Fruit fly (Drosophila melanogaster) whole organism: ENCODE data around the gene Dbp21E2.

Source experiments
- CG8478 ChIP-seq: fragments of >200 bp; optimal IDR thresholded peaks from 2 replicates; lab custom pipeline; 2018; ENCODE audit warnings: inconsistent platforms
- Dll ChIP-seq: fragments of >200 bp; optimal IDR thresholded peaks from 2 replicates; lab custom pipeline; 2017
- EcR ChIP-seq, 2 experiments: fragments of >200 bp; optimal IDR thresholded peaks; 2 replicates each; lab custom pipeline; 2017; ENCODE audit warnings: missing biosample characterization in 2 of 2, missing genetic modification characterization in 2 of 2, missing genetic modification reagents in 2 of 2
- pan ChIP-seq: fragments of >200 bp; optimal IDR thresholded peaks from 2 replicates; lab custom pipeline; 2017
- psq ChIP-seq: fragments of >200 bp; optimal IDR thresholded peaks from 2 replicates; lab custom pipeline; 2017
- usp ChIP-seq: fragments of >200 bp; optimal IDR thresholded peaks from 2 replicates; lab custom pipeline; 2017; ENCODE audit warnings: missing biosample characterization, missing genetic modification characterization, mixed read lengths

Gene Dbp21E2

DNA sequence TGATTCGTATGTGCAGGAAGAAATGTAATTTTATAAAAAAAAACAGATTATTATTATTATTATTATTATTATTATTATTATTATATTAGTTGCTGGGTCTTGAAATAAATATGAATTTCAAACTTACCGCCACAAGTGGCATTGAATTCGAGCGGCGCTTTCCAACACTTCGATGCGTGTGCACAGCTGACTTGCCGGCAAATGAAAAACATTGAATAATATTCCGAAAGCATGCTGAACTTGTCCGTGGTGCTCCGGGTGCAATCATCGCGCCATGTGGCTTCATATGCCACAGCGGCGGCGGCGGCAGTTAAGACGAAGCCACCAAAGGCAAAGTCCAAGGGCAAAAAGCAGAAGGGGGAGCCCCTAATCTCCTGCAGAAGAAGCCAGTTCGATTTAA lies at the start of gene Dbp21E2:
Dbp21E2 (plus strand) TSS at position 180 of the 400 bp plus-strand sequence.
- TF ChIP-seq pan (lab: Kevin White, UChicago) (no peak), CG8478 (lab: Kevin White, UChicago) (no peak), EcR (GFP tag; optimal IDR thresholded peaks at IDR 0.05; lab: Kevin White, UChicago) (no peak), usp (GFP tag; lab: Kevin White, UChicago) (no peak), Dll (lab: Kevin White, UChicago) (no peak), psq (lab: Kevin White, UChicago) (no peak)

DNA sequence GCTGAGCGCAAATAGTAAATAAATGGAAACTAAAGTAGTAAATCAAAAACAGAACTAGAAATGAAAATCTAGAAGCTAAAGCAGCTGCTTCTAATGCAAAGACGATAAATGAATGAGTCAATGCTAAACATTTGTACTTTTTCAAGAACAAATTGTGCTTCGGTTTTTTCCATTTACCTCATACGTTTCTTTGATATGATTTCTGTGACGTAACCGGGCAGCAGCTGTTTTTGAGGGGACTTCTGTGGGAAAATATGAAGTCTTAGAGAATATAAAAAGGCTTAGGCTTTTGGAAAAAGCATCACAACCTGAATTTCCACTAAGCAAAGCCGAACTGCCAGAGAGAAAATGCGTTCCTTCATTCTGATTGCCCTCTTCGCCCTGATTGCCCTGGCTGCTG lies 38.1 kb upstream of the Dbp21E2 start, which contains the start of gene CG12506:
CG12506 (plus strand) TSS at position 301 of the 400 bp plus-strand sequence.
- no peak for TF ChIP-seq EcR (GFP tag; optimal IDR thresholded peaks at IDR 0.05; lab: Kevin White, UChicago)

DNA sequence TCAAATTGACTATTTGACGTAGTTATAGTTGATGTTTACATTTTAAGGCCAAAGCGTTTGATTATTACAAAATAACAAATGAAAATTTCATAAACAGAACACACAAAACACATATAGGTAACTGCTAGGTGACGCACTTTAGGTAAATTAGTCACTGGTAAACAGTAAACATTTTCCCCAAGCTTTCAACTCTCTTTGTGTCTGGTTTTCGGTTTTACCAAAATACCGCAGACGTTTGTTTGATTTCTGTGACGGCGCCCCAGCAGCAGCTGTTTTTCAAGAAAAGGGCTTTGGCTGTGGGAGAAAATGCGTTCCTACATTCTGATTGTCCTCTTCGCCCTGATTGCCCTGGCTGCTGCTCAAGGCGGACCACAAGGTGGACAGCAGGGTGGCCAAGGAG lies 35.1 kb upstream of the Dbp21E2 start, which contains the start of gene CG13946:
CG13946 (plus strand) TSS at position 301 of the 400 bp plus-strand sequence.
- TF ChIP-seq psq (lab: Kevin White, UChicago) = no peak
- TF ChIP-seq Dll (lab: Kevin White, UChicago) = no peak
- no peak for TF ChIP-seq CG8478 (lab: Kevin White, UChicago)
- TF ChIP-seq pan (lab: Kevin White, UChicago) = no peak
- TF ChIP-seq EcR (GFP tag; optimal IDR thresholded peaks at IDR 0.05; lab: Kevin White, UChicago) = no peak
- TF ChIP-seq usp (GFP tag; lab: Kevin White, UChicago) = no peak

DNA sequence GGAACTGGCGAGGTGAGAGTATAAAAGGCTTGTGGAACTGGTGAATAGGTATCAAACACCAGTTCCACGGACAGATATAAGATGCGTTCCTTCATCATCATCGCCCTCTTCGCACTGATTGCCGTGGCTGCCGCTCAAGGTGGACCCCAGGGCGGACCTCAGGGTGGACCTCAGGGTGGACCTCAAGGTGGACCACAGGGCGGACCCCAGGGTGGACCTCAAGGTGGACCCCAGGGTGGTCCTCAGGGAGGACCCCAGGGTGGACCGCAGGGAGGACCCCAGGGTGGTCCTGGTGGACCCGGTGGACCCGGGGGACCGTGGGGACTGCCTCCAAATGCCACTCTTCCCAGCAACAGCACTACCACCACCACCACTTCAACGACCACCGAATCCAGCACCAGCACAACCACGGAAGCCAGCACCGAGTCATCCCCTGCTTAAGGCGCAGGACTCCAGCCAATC lies 32.2 kb upstream of the Dbp21E2 start, which contains the start of gene CG13947:
CG13947 (plus strand) TSS at position 51 of the 462 bp plus-strand sequence.
- TF ChIP-seq psq (lab: Kevin White, UChicago) (no peak), Dll (lab: Kevin White, UChicago) (no peak), usp (GFP tag; lab: Kevin White, UChicago) (no peak), CG8478 (lab: Kevin White, UChicago) (no peak), EcR (GFP tag; optimal IDR thresholded peaks at IDR 0.05; lab: Kevin White, UChicago) (no peak), pan (lab: Kevin White, UChicago) (no peak)

DNA sequence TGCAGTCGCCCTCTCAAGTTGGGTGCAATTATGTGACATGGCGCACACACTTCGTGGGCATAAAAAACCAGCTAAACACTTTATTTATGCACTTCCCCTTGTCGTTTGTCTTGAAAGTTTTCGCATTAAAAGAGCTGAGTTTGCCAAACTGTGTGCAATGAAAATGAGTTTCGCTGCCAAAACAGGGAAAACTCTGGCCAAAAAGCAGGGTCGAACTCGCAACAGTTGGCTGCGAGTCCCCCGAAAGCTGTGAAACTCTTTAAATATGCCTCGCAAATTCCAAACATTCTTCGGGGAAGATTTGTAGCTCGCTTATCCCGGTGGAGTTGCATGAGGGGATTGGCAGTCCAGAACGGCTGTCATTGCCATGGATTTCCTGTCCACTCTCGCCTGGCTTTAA lies 31.2 kb upstream of the Dbp21E2 start, which contains the start of gene Gr21a:
Gr21a (plus strand) TSS at position 301 of the 400 bp plus-strand sequence.
- TF ChIP-seq Dll (lab: Kevin White, UChicago) (no peak), EcR (GFP tag; optimal IDR thresholded peaks at IDR 0.05; lab: Kevin White, UChicago) (no peak), usp (GFP tag; lab: Kevin White, UChicago) (no peak)

DNA sequence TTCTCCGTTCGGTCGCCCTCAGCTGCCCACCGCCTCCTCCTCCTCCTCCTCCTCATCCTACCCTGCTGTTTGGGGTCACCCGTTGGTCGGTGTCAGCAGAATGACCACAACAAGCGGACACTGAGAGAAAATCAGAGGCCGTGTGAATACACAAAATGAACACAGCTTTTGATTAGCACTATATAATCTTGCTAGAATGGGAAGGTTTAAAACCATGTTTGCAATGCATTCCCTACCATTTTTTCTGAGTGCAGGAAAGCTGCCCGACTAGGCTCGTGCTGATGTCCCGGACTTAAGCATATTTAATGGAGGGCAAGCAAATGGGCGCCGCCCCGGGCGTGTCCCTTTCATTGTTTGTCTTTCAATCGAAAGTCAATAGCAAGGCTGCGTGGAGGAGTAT lies 30.5 kb upstream of the Dbp21E2 start:
- TF ChIP-seq psq (lab: Kevin White, UChicago) (no peak), usp (GFP tag; lab: Kevin White, UChicago) (no peak), pan (lab: Kevin White, UChicago) (no peak), Dll (lab: Kevin White, UChicago) (no peak), CG8478 (lab: Kevin White, UChicago) (no peak), EcR (GFP tag; optimal IDR thresholded peaks at IDR 0.05; lab: Kevin White, UChicago) (no peak)

DNA sequence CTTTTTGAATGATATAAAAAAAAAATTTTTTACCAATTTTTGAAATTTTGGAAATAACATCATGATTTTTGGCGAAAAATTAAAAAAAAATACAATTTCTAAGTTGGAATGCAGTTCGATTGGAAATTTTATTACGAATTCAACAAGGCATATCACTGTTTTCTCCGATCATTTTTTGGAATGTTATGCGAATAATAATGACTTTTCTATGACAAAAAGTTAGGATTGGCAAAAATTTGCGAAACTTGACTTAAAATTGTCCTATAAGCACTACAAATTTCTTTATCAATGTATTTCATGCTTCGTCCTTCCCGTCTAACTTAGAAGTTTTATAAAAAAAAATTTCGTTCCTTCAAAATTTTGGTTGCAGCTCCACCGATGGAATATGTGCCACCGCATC lies 27.3 kb upstream of the Dbp21E2 start, which contains the start of gene CG3544:
CG3544 (plus strand) TSS at position 301 of the 400 bp plus-strand sequence.
- TF ChIP-seq psq (lab: Kevin White, UChicago) (no peak), usp (GFP tag; lab: Kevin White, UChicago) (no peak), Dll (lab: Kevin White, UChicago) (no peak), CG8478 (lab: Kevin White, UChicago) (no peak), pan (lab: Kevin White, UChicago) (no peak), EcR (GFP tag; optimal IDR thresholded peaks at IDR 0.05; lab: Kevin White, UChicago) (no peak)

DNA sequence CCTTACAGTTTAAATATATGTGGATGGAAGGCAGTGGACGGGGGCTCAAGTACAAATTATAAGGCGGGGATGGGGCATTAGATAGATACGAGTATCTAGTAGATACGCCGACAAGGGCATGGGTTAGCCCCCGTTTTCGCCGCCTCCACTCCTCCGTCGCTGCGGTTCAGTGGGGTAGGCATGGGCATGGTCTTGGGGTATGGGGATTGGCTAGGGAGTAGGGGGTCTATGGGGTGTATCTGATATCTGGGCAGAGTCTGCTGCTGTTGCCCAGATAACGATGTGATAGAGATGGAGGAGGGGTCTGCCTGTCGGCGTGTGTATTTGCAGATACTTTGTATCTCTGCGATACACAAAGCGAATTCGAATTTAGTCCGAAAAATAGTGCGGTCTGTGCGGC lies 21.4 kb upstream of the Dbp21E2 start:
- TF ChIP-seq pan (lab: Kevin White, UChicago) (no peak), Dll (lab: Kevin White, UChicago) (no peak), CG8478 (lab: Kevin White, UChicago) (no peak), usp (GFP tag; lab: Kevin White, UChicago) (no peak), psq (lab: Kevin White, UChicago) (no peak)

DNA sequence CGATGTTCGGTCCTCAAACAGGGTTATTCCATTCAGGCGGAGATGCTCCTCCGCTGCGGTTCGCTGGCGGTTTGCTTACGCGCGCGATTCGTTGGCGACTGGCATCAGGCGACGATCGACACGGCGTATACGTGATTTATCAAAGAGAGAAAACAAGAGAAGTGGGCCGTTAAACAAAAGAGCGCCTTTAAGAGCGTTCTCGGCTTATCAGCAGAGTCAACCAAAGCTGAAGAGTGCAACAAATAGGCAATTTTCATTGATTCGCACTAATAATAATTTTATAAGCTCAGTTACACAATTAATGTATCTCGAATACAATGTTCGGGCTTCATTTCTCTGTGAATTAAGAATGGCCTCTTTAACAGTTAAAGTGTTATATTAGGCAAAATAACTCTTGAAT lies 20.7 kb upstream of the Dbp21E2 start, which contains the start of gene Pkg21D:
Pkg21D (minus strand) TSS at position 101 of the 400 bp plus-strand sequence.
- no peak for TF ChIP-seq psq (lab: Kevin White, UChicago)
- TF ChIP-seq CG8478 (lab: Kevin White, UChicago) = no peak
- TF ChIP-seq pan (lab: Kevin White, UChicago) = no peak
- TF ChIP-seq Dll (lab: Kevin White, UChicago) = no peak
- no peak for TF ChIP-seq usp (GFP tag; lab: Kevin White, UChicago)
- TF ChIP-seq EcR (GFP tag; optimal IDR thresholded peaks at IDR 0.05; lab: Kevin White, UChicago) = no peak

DNA sequence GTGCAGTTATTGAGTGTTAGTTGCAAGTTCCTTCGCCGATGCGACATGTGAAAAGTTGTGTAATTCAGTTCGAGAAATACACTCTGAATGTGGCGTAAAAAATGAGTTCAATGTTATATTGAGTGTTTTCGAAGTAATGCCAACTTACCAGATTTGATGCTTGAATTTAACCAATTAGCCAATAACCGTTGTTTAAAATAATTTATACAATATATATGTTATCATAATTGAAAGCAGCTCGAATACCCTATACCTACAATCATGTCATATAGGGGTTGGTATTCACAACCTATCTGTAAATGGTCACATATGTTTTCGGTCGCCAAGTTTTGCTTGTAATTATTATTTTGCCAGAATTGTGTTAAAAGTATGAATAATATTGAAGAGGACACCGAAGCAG lies 1.1 kb upstream of the Dbp21E2 start, which contains the start of gene Nnf1b:
Nnf1b (plus strand) TSS at position 301 of the 400 bp plus-strand sequence.
- TF ChIP-seq psq (lab: Kevin White, UChicago) (no peak), pan (lab: Kevin White, UChicago) (no peak), Dll (lab: Kevin White, UChicago) (no peak), CG8478 (lab: Kevin White, UChicago) (no peak), usp (GFP tag; lab: Kevin White, UChicago) (no peak), EcR (GFP tag; optimal IDR thresholded peaks at IDR 0.05; lab: Kevin White, UChicago) (no peak)

DNA sequence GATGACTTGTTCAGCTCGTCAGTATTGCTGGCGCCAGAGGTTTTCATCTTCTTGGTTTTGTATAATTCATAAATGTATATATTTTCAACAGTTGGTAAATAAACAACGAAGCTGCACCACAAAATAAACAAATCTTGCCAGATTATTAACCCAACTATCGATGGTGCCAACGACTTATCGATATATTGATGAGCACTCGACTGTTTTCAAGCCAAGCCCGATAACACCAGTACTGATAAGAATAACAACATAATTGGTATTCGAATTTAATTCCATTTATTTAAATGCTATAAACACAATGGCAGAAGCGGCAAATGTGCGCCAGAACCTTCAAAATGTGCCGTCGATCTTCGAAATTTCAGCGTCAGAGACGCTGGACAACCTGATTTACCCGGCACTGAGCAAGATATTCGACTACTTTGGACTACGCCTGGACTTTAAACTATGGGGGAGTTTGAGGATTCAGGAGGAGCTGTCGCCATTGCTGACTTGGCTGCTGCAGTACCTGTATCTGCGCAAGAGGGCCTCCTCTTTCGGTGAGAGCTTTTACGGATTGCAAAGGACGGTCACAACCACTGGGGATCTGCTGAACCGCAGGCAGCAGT lies 4.5 kb downstream of the Dbp21E2 start, which contains the start of the genes Saf6 and Pex12:
Saf6 (minus strand) TSS at position 166 of the 605 bp plus-strand sequence.
Pex12 (plus strand) TSS at position 209 of the 605 bp plus-strand sequence.
- TF ChIP-seq usp (GFP tag; lab: Kevin White, UChicago) (no peak), pan (lab: Kevin White, UChicago) (no peak), CG8478 (lab: Kevin White, UChicago) (no peak), EcR (GFP tag; optimal IDR thresholded peaks at IDR 0.05; lab: Kevin White, UChicago) (no peak), psq (lab: Kevin White, UChicago) (no peak), Dll (lab: Kevin White, UChicago) (no peak)
